Fruit fly (Drosophila melanogaster): Measurements from ENCODE around the gene CG43084.

- TF ChIP-seq CG32121 (GFP tag; IDR thresholded peaks at IDR 0.05): no peak
- no peak for TF ChIP-seq fd96Ca (GFP tag; IDR thresholded peaks at IDR 0.05)
- no peak for TF ChIP-seq Ets98B (GFP tag; IDR thresholded peaks at IDR 0.05)
Measured at dm6 chr3L:15700338-15700966, 49.8 kb downstream of the CG43084 start.

Measured in whole organism, pupa.